Fruit fly (Drosophila melanogaster): ENCODE measurements around the gene CG31687.

Gene CG31687

DNA sequence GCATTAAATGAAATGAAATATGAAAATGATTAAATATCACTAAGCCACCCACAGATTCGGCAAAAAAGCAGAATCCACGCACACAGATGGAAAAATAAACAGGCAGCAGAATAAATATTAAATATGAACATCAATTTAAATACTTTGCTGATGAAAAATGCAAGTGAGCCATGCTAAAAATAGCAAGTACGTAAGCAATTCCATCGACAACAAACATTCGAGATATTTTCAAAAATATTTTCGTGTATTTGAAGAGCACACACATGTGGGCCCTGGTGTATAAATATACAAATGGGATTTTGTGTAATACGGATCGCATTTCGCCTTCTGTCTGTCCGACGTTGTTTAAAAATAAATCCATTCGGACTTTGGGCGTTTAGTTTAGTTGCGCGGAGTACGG lies 37.7 kb downstream of the CG31687 start:
- TF ChIP-seq CG17801 (GFP tag; optimal IDR thresholded peaks at IDR 0.05; ENCODE audit: partially characterized antibody): no peak

DNA sequence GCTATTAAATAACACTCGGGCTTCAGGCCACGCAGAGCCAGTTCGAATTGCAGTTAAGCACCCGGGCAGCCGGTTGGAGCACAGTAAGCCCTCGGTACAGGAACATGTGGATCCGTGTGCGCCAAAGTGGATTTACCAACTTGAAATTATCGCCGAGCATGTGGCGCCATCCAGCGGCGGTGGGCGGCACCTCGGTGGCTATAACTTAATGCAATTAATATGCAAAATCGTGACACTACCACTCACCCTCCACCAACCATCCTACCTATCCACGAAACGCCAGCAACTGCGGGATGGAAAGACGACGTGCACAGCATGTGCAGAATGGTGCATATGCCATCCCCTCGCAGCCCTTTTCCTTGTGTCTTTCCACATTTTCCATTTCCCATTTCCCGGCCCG lies 38.1 kb downstream of the CG31687 start:
- no peak for TF ChIP-seq CG17801 (GFP tag; optimal IDR thresholded peaks at IDR 0.05; ENCODE audit: partially characterized antibody)

DNA sequence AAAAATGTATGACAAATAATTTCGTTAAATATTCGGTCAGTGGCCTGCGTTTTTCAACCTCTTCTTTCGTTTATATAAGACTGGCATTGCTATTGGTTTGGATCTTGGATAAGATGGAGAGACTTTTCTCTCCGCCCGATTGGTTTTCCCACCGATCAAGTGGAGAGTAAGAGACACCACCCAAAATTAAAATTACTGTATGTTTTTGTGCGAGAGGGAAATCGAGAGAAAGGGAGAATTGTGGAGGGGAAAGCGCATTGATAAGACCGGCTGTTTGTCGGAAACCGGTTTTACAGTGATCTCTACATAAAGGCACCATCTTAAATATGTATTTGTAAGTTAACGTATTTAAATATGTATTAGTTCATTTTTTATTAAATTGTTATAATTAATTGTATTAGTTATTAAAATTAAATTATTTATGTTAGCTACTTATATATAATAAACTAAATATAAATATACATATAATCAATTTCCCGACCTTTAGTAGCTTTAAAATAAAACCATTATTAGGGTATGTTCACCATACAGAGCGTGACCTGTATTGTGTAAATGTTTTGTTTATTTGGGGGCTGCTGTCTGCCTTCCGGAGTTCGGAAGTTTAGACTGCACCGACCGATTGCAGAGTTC lies 44.5 kb downstream of the CG31687 start, which contains the start of gene CG34007:
TSS of gene CG34007 (plus strand) at position 608 of the 630 bp plus-strand sequence.
- TF ChIP-seq CG17801 (GFP tag; optimal IDR thresholded peaks at IDR 0.05; ENCODE audit: partially characterized antibody): peak; percentile 28

Measured in ovary, adult (tissue).